Worm (Caenorhabditis elegans): ENCODE results near the gene dsb-3.
A peak's percentile ranks its signal among the peaks of the same experiment; 100 is the strongest.

The dsb-3 gene

ce11 chrIV:7712252-7712651 is 47.2 kb downstream of the dsb-3 start:
- no peak for TF ChIP-seq tbx-2 (tag; optimal IDR thresholded peaks at IDR 0.05)
- no peak for TF ChIP-seq ceh-34 (tag; optimal IDR thresholded peaks at IDR 0.05)
- TF ChIP-seq che-1 (tag; optimal IDR thresholded peaks at IDR 0.05): no peak
- TF ChIP-seq pha-4 (tag; optimal IDR thresholded peaks at IDR 0.05): no peak
- TF ChIP-seq sox-4 (tag; optimal IDR thresholded peaks at IDR 0.05): no peak
- TF ChIP-seq nhr-11 (tag; optimal IDR thresholded peaks at IDR 0.05): no peak
- TF ChIP-seq hlh-30 (tag; optimal IDR thresholded peaks at IDR 0.05; ENCODE audit: insufficient read depth): no peak
- no peak for TF ChIP-seq ama-1 (optimal IDR thresholded peaks at IDR 0.05)
- TF ChIP-seq hlh-15 (tag; optimal IDR thresholded peaks at IDR 0.05): no peak
- TF ChIP-seq nfya-1 (tag; optimal IDR thresholded peaks at IDR 0.05): no peak
- TF ChIP-seq ztf-16 (tag; optimal IDR thresholded peaks at IDR 0.05): no peak
- no peak for TF ChIP-seq ceh-9 (tag; optimal IDR thresholded peaks at IDR 0.05)
- TF ChIP-seq syd-9 (tag; optimal IDR thresholded peaks at IDR 0.05): no peak
- no peak for TF ChIP-seq ceh-30 (tag; optimal IDR thresholded peaks at IDR 0.05)
- TF ChIP-seq mec-3 (tag; optimal IDR thresholded peaks at IDR 0.05; ENCODE audit: borderline replicate concordance): no peak
- TF ChIP-seq ceh-19 (GFP tag; optimal IDR thresholded peaks at IDR 0.05): no peak

DNA sequence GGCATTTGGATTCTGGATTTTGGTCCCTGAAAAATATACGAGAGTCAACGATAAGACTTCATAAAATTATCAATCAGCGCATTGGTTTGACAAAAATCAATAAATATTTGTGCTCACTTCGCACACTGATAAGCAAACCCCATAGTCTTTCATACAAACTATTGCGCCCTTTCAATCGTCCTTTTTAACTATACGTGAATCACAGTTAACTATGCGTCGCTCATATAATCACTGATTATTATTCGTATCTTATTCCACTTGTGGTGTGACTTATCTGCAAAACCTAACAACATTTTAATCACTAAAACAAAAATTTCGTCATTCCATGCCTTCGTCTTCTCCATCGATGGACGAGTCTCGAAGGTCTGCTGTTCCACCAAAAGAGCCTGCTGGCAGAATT is 48.6 kb downstream of the dsb-3 start, which contains the start of gene nhr-8:
Gene nhr-8, plus strand, starts transcription at position 160 of the 400 bp plus-strand sequence.
- TF ChIP-seq ceh-30 (tag; optimal IDR thresholded peaks at IDR 0.05) (no peak), elt-2 (tag; optimal IDR thresholded peaks at IDR 0.05) (peak; percentile 89)

- TF ChIP-seq pax-1 (tag; optimal IDR thresholded peaks at IDR 0.05) (no peak), ttx-3 (tag; optimal IDR thresholded peaks at IDR 0.05) (no peak), ceh-30 (tag; optimal IDR thresholded peaks at IDR 0.05) (no peak), K09A11.1 (tag; optimal IDR thresholded peaks at IDR 0.05; ENCODE audit: insufficient read depth) (no peak), nfya-1 (tag; optimal IDR thresholded peaks at IDR 0.05) (peak; percentile 24), ref-2 (tag; optimal IDR thresholded peaks at IDR 0.05) (no peak), unc-42 (tag; optimal IDR thresholded peaks at IDR 0.05) (peak; percentile 78)
Observed at ce11 chrIV:7709701-7710100, 49.7 kb downstream of the dsb-3 start, which contains the start of the genes mrpl-1, emc-6 and mrps-24. mrpl-1 (minus strand) TSS chrIV:7709701. emc-6 (minus strand) TSS chrIV:7709736. mrps-24 (plus strand) TSS chrIV:7710045.
